Fruit fly (Drosophila melanogaster) whole organism, prepupa: ENCODE data around the gene CG10237.

Experiments used
- Blimp-1 ChIP-seq: fragments of 200-800 bp; sonication (Bioruptor generic); optimal IDR thresholded peaks from 3 replicates; lab custom pipeline; 2017; ENCODE audit warnings: missing biosample characterization, missing genetic modification characterization, mild to moderate bottlenecking, moderate library complexity, missing genetic modification reagents
- CG11294 ChIP-seq: fragments of 200-800 bp; sonication (Bioruptor generic); IDR thresholded peaks from 2 replicates; pipeline ENCODE4 v1.3.6; 2022; ENCODE audit warnings: missing biosample characterization, missing genetic modification characterization
- CG3032 ChIP-seq: fragments of 200-800 bp; optimal IDR thresholded peaks from 2 replicates; lab custom pipeline; 2019; ENCODE audit warnings: missing biosample characterization, mild to moderate bottlenecking, missing genetic modification characterization, moderate library complexity
- CG6808 ChIP-seq: fragments of 200-800 bp; sonication (Bioruptor generic); optimal IDR thresholded peaks from 3 replicates; lab custom pipeline; 2017; ENCODE audit warnings: missing biosample characterization, missing genetic modification characterization, mild to moderate bottlenecking, moderate library complexity, missing genetic modification reagents
- CG8119 ChIP-seq: fragments of 200-800 bp; sonication (Bioruptor generic); IDR thresholded peaks from 3 replicates; pipeline ENCODE4 v1.3.6; 2022; ENCODE audit warnings: missing biosample characterization, missing genetic modification characterization
- Eip78C ChIP-seq: fragments of 200-800 bp; sonication (Bioruptor generic); peaks from one replicate; lab custom pipeline; 2016; ENCODE audit warnings: missing biosample characterization, missing genetic modification characterization
- Eip93F ChIP-seq: fragments of 200-800 bp; sonication (Bioruptor generic); optimal IDR thresholded peaks from 2 replicates; lab custom pipeline; 2016; ENCODE audit warnings: missing biosample characterization, mild to moderate bottlenecking, missing genetic modification characterization
- eg ChIP-seq: fragments of 200-800 bp; sonication (Bioruptor generic); IDR thresholded peaks from 3 replicates; pipeline ENCODE4 v1.3.6; 2022; ENCODE audit warnings: missing biosample characterization, missing genetic modification characterization
- fd59A ChIP-seq: fragments of 200-800 bp; sonication (Bioruptor generic); optimal IDR thresholded peaks from 2 replicates; lab custom pipeline; 2017; ENCODE audit warnings: missing biosample characterization, mild to moderate bottlenecking, missing genetic modification characterization, missing genetic modification reagents
- topi ChIP-seq: fragments of 200-800 bp; sonication (Bioruptor generic); optimal IDR thresholded peaks from 3 replicates; lab custom pipeline; 2016; ENCODE audit warnings: missing biosample characterization, missing genetic modification characterization

DNA sequence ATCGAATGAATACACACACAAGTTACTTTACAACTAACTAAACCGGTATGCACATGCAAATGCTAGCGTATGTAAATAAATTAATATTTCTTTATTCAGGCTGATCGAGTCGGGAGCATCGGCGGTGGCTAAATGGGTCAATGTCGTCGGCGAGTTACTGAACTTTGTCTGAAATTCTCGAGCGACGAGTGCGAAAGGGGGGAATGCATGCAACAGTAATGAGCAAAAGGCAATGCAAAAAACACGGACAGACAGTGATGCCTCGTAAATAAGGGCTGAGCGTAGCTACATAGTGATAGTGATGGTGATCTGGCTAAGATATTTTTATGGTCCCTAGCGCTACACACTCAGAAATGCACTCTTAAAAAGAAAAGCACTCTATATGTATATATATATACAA lies 1.8 kb downstream of the CG10237 start:
- TF ChIP-seq eg (GFP tag; lab: Robert Waterston, UW) (0 out of 3 replicates have a peak, but pooled peaks have one; percentile 34), CG8119 (GFP tag; lab: Robert Waterston, UW) (no peak), CG11294 (no peak), CG3032 (tag; lab: Kevin White, UChicago) (peak; percentile 18), Eip78C (no peak), Eip93F (no peak), CG6808 (GFP tag; lab: Kevin White, UChicago) (peak; percentile 31), fd59A (GFP tag; lab: Kevin White, UChicago) (no peak), topi (GFP tag; lab: Kevin White, UChicago) (no peak), Blimp-1 (GFP tag; lab: Kevin White, UChicago) (no peak)
